Fruit fly (Drosophila melanogaster) whole organism, prepupa: ENCODE results near the gene Acph-1.

ENCODE experiments used
- acj6 ChIP-seq: fragments of 200-800 bp; sonication (Bioruptor generic); optimal IDR thresholded peaks from 3 replicates; lab custom pipeline; 2016; ENCODE audit warnings: missing biosample characterization, missing genetic modification characterization
- ss ChIP-seq, 2 experiments: fragments of 200-800 bp; sonication (Bioruptor generic); optimal IDR thresholded peaks; 2 replicates in 1 of 2; 3 replicates in 1 of 2; lab custom pipeline; 2017 to 2018; ENCODE audit warnings: mild to moderate bottlenecking in 2 of 2, missing biosample characterization in 2 of 2, missing genetic modification characterization in 2 of 2, moderate library complexity in 1 of 2
- vri ChIP-seq: fragments of 200-800 bp; sonication (Bioruptor generic); optimal IDR thresholded peaks from 3 replicates; lab custom pipeline; 2016; ENCODE audit warnings: missing biosample characterization, mild to moderate bottlenecking, missing genetic modification characterization

dm6 chr3R:30004648-30005047 is 11.4 kb upstream of the Acph-1 start, which contains the start of the genes Nlp and Nph:
- TF ChIP-seq acj6 (GFP tag; lab: Kevin White, UChicago), result no peak
- no peak for TF ChIP-seq vri
- no peak for TF ChIP-seq ss (GFP tag; optimal IDR thresholded peaks at IDR 0.05; lab: Kevin White, UChicago)
